Fruit fly (Drosophila melanogaster) whole organism, embryonic: ENCODE data around the gene CG8837.

Source experiments
- Atf3 ChIP-seq: fragments of 200-800 bp; sonication (Bioruptor generic); optimal IDR thresholded peaks from 3 replicates; lab custom pipeline; 2016; ENCODE audit warnings: missing biosample characterization, missing genetic modification characterization
- Bdp1 ChIP-seq: fragments of 200-800 bp; sonication (Bioruptor generic); optimal IDR thresholded peaks from 3 replicates; lab custom pipeline; 2016; ENCODE audit warnings: missing biosample characterization, missing genetic modification characterization
- Bgb ChIP-seq: fragments of 200-800 bp; sonication (Bioruptor generic); IDR thresholded peaks from 2 replicates; pipeline ENCODE4 v1.3.6; 2022; ENCODE audit warnings: missing biosample characterization, missing genetic modification characterization; ENCODE audit not compliant: partially characterized antibody
- CG10321 ChIP-seq: fragments of 200-800 bp; sonication (Bioruptor generic); IDR thresholded peaks from 2 replicates; pipeline ENCODE4 v1.3.6; 2022; ENCODE audit warnings: missing biosample characterization, missing genetic modification characterization
- CG10654 ChIP-seq: fragments of 200-800 bp; sonication (Bioruptor generic); optimal IDR thresholded peaks from 2 replicates; lab custom pipeline; 2016; ENCODE audit warnings: missing biosample characterization, missing genetic modification characterization
- CG11696 ChIP-seq: fragments of 200-800 bp; sonication (Bioruptor generic); IDR thresholded peaks from 2 replicates; pipeline ENCODE4 v1.3.6; 2022; ENCODE audit warnings: missing biosample characterization, missing genetic modification characterization
- CG12219 ChIP-seq: fragments of 200-800 bp; sonication (Bioruptor generic); optimal IDR thresholded peaks from 3 replicates; lab custom pipeline; 2018; ENCODE audit warnings: missing biosample characterization, mild to moderate bottlenecking, missing genetic modification characterization
- CG13775 ChIP-seq: fragments of 200-800 bp; sonication (Bioruptor generic); optimal IDR thresholded peaks from 3 replicates; lab custom pipeline; 2017; ENCODE audit warnings: missing biosample characterization, mild to moderate bottlenecking, missing genetic modification characterization
- CG14710 ChIP-seq: fragments of 200-800 bp; sonication (Bioruptor generic); optimal IDR thresholded peaks from 3 replicates; lab custom pipeline; 2019; ENCODE audit warnings: missing biosample characterization, mild to moderate bottlenecking, missing genetic modification characterization, moderate library complexity
- CG1529 ChIP-seq: fragments of 200-800 bp; sonication (Bioruptor generic); optimal IDR thresholded peaks from 3 replicates; lab custom pipeline; 2018; ENCODE audit warnings: missing biosample characterization, missing genetic modification characterization
- CG17359 ChIP-seq: fragments of 200-800 bp; sonication (Bioruptor generic); optimal IDR thresholded peaks from 3 replicates; lab custom pipeline; 2018; ENCODE audit warnings: missing biosample characterization, mild to moderate bottlenecking, missing genetic modification characterization, moderate library complexity
- CG1792 ChIP-seq: fragments of 200-800 bp; sonication (Bioruptor generic); optimal IDR thresholded peaks from 2 replicates; lab custom pipeline; 2016; ENCODE audit warnings: missing biosample characterization, missing genetic modification characterization
- CG31388 ChIP-seq: fragments of 200-800 bp; sonication (Bioruptor generic); optimal IDR thresholded peaks from 2 replicates; lab custom pipeline; 2016; ENCODE audit warnings: missing biosample characterization, missing genetic modification characterization
- CG34422 ChIP-seq: fragments of 200-800 bp; sonication (Bioruptor generic); IDR thresholded peaks from 3 replicates; pipeline ENCODE4 v1.3.6; 2022; ENCODE audit warnings: missing biosample characterization, missing genetic modification characterization
- CG3847 ChIP-seq: fragments of 200-800 bp; sonication (Bioruptor generic); IDR thresholded peaks from 2 replicates; pipeline ENCODE4 v1.3.6; 2022; ENCODE audit warnings: missing biosample characterization, missing genetic modification characterization
- CG3995 ChIP-seq: fragments of 200-800 bp; sonication (Bioruptor generic); optimal IDR thresholded peaks from 3 replicates; lab custom pipeline; 2016; ENCODE audit warnings: missing biosample characterization, missing genetic modification characterization
- CG4617 ChIP-seq: fragments of 200-800 bp; sonication (Bioruptor generic); optimal IDR thresholded peaks from 3 replicates; lab custom pipeline; 2016; ENCODE audit warnings: missing biosample characterization, missing genetic modification characterization, borderline replicate concordance
- CG6654 ChIP-seq: fragments of 200-800 bp; sonication (Bioruptor generic); optimal IDR thresholded peaks from 2 replicates; lab custom pipeline; 2017; ENCODE audit warnings: missing biosample characterization, mild to moderate bottlenecking, missing genetic modification characterization
- Dad ChIP-seq: fragments of 200-800 bp; sonication (Bioruptor generic); optimal IDR thresholded peaks from 3 replicates; lab custom pipeline; 2016; ENCODE audit warnings: missing biosample characterization, missing genetic modification characterization
- Dbx ChIP-seq: fragments of 200-800 bp; sonication (Bioruptor generic); IDR thresholded peaks from 3 replicates; pipeline ENCODE4 v1.3.6; 2022; ENCODE audit warnings: missing biosample characterization, missing genetic modification characterization
- Dip3 ChIP-seq: fragments of 200-800 bp; sonication (Bioruptor generic); optimal IDR thresholded peaks from 3 replicates; lab custom pipeline; 2016; ENCODE audit warnings: missing biosample characterization, missing genetic modification characterization
- ERR ChIP-seq: fragments of 200-800 bp; sonication (Bioruptor generic); optimal IDR thresholded peaks from 2 replicates; lab custom pipeline; 2016; ENCODE audit warnings: missing biosample characterization, missing genetic modification characterization
- Fer3 ChIP-seq: fragments of 200-800 bp; sonication (Bioruptor generic); optimal IDR thresholded peaks from 2 replicates; lab custom pipeline; 2018; ENCODE audit warnings: missing biosample characterization, mild to moderate bottlenecking, missing genetic modification characterization, moderate library complexity
- Hr51 ChIP-seq, 2 experiments: fragments of 200-800 bp; sonication (Bioruptor generic); optimal IDR thresholded peaks; 2 replicates in 1 of 2; 3 replicates in 1 of 2; lab custom pipeline; 2016 to 2018; ENCODE audit warnings: missing biosample characterization in 2 of 2, missing genetic modification characterization in 2 of 2, mild to moderate bottlenecking in 1 of 2, moderate library complexity in 1 of 2
- Jarid2 ChIP-seq: fragments of 200-800 bp; sonication (Bioruptor generic); optimal IDR thresholded peaks from 3 replicates; lab custom pipeline; 2017; ENCODE audit warnings: mild to moderate bottlenecking, missing biosample characterization, missing genetic modification reagents, missing genetic modification characterization
- Nf-YC ChIP-seq: fragments of 200-800 bp; optimal IDR thresholded peaks from 3 replicates; lab custom pipeline; 2019; ENCODE audit warnings: missing biosample characterization, mild to moderate bottlenecking, missing genetic modification characterization, moderate library complexity
- Oaz ChIP-seq: fragments of 200-800 bp; sonication (Bioruptor generic); IDR thresholded peaks from 2 replicates; pipeline ENCODE4 v1.3.6; 2022; ENCODE audit warnings: missing biosample characterization, missing genetic modification characterization
- Opbp ChIP-seq: fragments of 200-800 bp; sonication (Bioruptor generic); IDR thresholded peaks from 3 replicates; pipeline ENCODE4 v1.3.6; 2022; ENCODE audit warnings: missing biosample characterization, missing genetic modification characterization; ENCODE audit not compliant: partially characterized antibody
- Sox100B ChIP-seq: fragments of 200-800 bp; sonication (Bioruptor generic); optimal IDR thresholded peaks from 3 replicates; lab custom pipeline; 2018; ENCODE audit warnings: missing biosample characterization, mild to moderate bottlenecking, missing genetic modification characterization
- Sox102F ChIP-seq: fragments of 200-800 bp; sonication (Bioruptor generic); optimal IDR thresholded peaks from 2 replicates; lab custom pipeline; 2018; ENCODE audit warnings: missing biosample characterization, mild to moderate bottlenecking, missing genetic modification characterization, moderate library complexity
- Sry-δ ChIP-seq: fragments of 200-800 bp; sonication (Bioruptor generic); optimal IDR thresholded peaks from 2 replicates; lab custom pipeline; 2016; ENCODE audit warnings: missing biosample characterization, missing genetic modification characterization
- Ssrp ChIP-seq: fragments of 200-800 bp; sonication (Bioruptor generic); optimal IDR thresholded peaks from 2 replicates; lab custom pipeline; 2018; ENCODE audit warnings: missing biosample characterization, mild to moderate bottlenecking, missing genetic modification characterization, moderate library complexity
- cas ChIP-seq: fragments of 200-800 bp; sonication (Bioruptor generic); IDR thresholded peaks from 2 replicates; pipeline ENCODE4 v1.3.6; 2022; ENCODE audit warnings: missing biosample characterization, missing genetic modification characterization
- caup ChIP-seq: fragments of 200-800 bp; sonication (Bioruptor generic); optimal IDR thresholded peaks from 3 replicates; lab custom pipeline; 2017; ENCODE audit warnings: missing biosample characterization, mild to moderate bottlenecking, missing genetic modification characterization, moderate library complexity; ENCODE audit not compliant: severe bottlenecking
- chinmo ChIP-seq: fragments of 200-800 bp; sonication (Bioruptor generic); IDR thresholded peaks from 4 replicates; pipeline ENCODE4 v1.3.6; 2022; ENCODE audit warnings: missing biosample characterization, missing genetic modification characterization; ENCODE audit not compliant: partially characterized antibody
- danr ChIP-seq: fragments of 200-800 bp; sonication (Bioruptor generic); IDR thresholded peaks from 2 replicates; pipeline ENCODE4 v1.3.6; 2022; ENCODE audit warnings: missing biosample characterization, missing genetic modification characterization
- dpn ChIP-seq, 2 experiments: fragments of 200-800 bp; sonication (Bioruptor generic); optimal IDR thresholded peaks; 3 replicates each; lab custom pipeline; 2016; ENCODE audit warnings: missing biosample characterization in 2 of 2, missing genetic modification characterization in 2 of 2
- fd102C ChIP-seq: fragments of 200-800 bp; sonication (Bioruptor generic); optimal IDR thresholded peaks from 2 replicates; lab custom pipeline; 2018; ENCODE audit warnings: missing biosample characterization, mild to moderate bottlenecking, missing genetic modification characterization, moderate library complexity
- gsb ChIP-seq: fragments of 200-800 bp; sonication (Bioruptor generic); IDR thresholded peaks from 2 replicates; pipeline ENCODE4 v1.3.6; 2022; ENCODE audit warnings: missing biosample characterization, missing genetic modification characterization
- hb ChIP-seq: fragments of 200-800 bp; sonication (Bioruptor generic); IDR thresholded peaks from 3 replicates; pipeline ENCODE4 v1.3.6; 2022; ENCODE audit warnings: missing biosample characterization, missing genetic modification characterization; ENCODE audit not compliant: partially characterized antibody
- jumu ChIP-seq: fragments of 200-800 bp; sonication (Bioruptor generic); optimal IDR thresholded peaks from 3 replicates; lab custom pipeline; 2016; ENCODE audit warnings: missing biosample characterization, missing genetic modification characterization
- ken ChIP-seq: fragments of 200-800 bp; sonication (Bioruptor generic); IDR thresholded peaks from 3 replicates; pipeline ENCODE4 v1.3.6; 2022; ENCODE audit warnings: missing biosample characterization, missing genetic modification characterization
- lov ChIP-seq, 2 experiments: fragments of 200-800 bp in 1 of 2; fragments of >200 bp in 1 of 2; sonication (Bioruptor generic) in 1 of 2; IDR thresholded peaks in 1 of 2; optimal IDR thresholded peaks in 1 of 2; 2 replicates in 1 of 2; 3 replicates in 1 of 2; pipeline versions ENCODE4 v1.3.6 to Lab custom; 2017 to 2022; ENCODE audit warnings: missing biosample characterization in 1 of 2, missing genetic modification characterization in 1 of 2
- luna ChIP-seq: fragments of 200-800 bp; sonication (Bioruptor generic); optimal IDR thresholded peaks from 2 replicates; lab custom pipeline; 2016; ENCODE audit warnings: missing biosample characterization, missing genetic modification characterization
- sr ChIP-seq: fragments of 200-800 bp; sonication (Bioruptor generic); IDR thresholded peaks from 3 replicates; pipeline ENCODE4 v1.3.6; 2022; ENCODE audit warnings: missing biosample characterization, missing genetic modification characterization
- stwl ChIP-seq: fragments of 200-800 bp; sonication (Bioruptor generic); optimal IDR thresholded peaks from 3 replicates; lab custom pipeline; 2018; ENCODE audit warnings: missing biosample characterization, mild to moderate bottlenecking, missing genetic modification characterization, moderate library complexity
- tgo ChIP-seq: fragments of 200-800 bp; sonication (Bioruptor generic); IDR thresholded peaks from 3 replicates; pipeline ENCODE4 v1.3.6; 2022; ENCODE audit warnings: missing biosample characterization, missing genetic modification characterization
- tio ChIP-seq: fragments of 200-800 bp; sonication (Bioruptor generic); optimal IDR thresholded peaks from 2 replicates; lab custom pipeline; 2017; ENCODE audit warnings: missing biosample characterization, missing genetic modification characterization, inconsistent platforms
- wek ChIP-seq: fragments of 200-800 bp; sonication (Bioruptor generic); optimal IDR thresholded peaks from 3 replicates; lab custom pipeline; 2018; ENCODE audit warnings: missing biosample characterization, mild to moderate bottlenecking, missing genetic modification characterization, moderate library complexity

CG8837 gene

DNA sequence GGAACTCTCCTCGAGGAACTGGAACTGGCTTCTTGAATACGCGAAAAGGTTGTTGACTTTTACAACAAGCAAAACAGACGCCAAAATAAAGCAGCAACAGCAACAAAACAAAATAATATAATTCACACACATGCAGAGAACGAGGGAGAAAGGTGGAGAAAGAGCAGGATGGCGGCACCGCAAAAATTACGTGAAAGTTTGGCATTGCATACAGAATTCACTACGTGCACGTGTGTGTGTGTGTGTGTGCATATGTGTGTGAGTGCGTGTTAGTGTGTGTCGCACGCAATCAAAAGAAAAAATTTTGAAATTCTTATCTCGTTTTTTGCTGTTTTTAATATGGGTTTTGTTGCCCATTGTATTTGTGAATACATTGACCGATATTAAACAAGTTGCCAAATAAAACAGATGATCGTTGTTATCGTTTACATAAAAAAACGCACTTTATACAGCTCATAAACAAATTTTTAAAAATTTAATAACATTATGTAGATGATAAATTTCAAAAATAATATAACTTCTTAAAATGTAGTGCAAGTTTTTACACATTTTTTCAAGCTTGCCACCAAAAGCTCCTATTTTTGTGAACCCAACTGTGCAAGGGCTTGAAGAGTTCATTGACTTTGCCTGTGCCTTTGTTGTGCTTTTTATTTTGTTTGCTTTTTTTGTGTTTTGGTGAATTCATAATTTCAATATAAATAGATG is 21.3 kb downstream of the CG8837 start (continued):
- TF ChIP-seq caup (GFP tag; lab: Kevin White, UChicago) (no peak), CG10321 (no peak), CG1792 (GFP tag; lab: Kevin White, UChicago) (no peak), CG3847 (no peak), tgo (GFP tag; lab: Robert Waterston, UW) (peak; percentile 20; the same call in 1 of the 3 replicates), Opbp (GFP tag; lab: Robert Waterston, UW) (no peak), chinmo (GFP tag; lab: Robert Waterston, UW) (no peak), ken (GFP tag; lab: Robert Waterston, UW) (no peak), CG14710 (tag; lab: Kevin White, UChicago) (peak; percentile 8), CG34422 (GFP tag; lab: Robert Waterston, UW) (no peak), cas (GFP tag; lab: Robert Waterston, UW) (no peak), tio (GFP tag; lab: Kevin White, UChicago) (peak; percentile 23), Dad (no peak), Sry-δ (GFP tag; lab: Kevin White, UChicago) (no peak), sr (no peak), Fer3 (no peak), CG13775 (no peak), CG3995 (GFP tag; lab: Kevin White, UChicago) (no peak), Dip3 (GFP tag; lab: Kevin White, UChicago) (no peak), luna (GFP tag; lab: Kevin White, UChicago) (no peak), lov (optimal IDR thresholded peaks at IDR 0.05; lab: Kevin White, UChicago) (no peak), lov (GFP tag; IDR thresholded peaks at IDR 0.05; lab: Robert Waterston, UW) (no peak), Sox102F (GFP tag; lab: Kevin White, UChicago) (peak; percentile 72), CG17359 (tag; lab: Kevin White, UChicago) (peak; percentile 25), CG1529 (no peak), fd102C (GFP tag; lab: Kevin White, UChicago) (no peak), CG4617 (GFP tag; lab: Kevin White, UChicago) (no peak), ERR (no peak), jumu (no peak), CG6654 (GFP tag; lab: Kevin White, UChicago) (no peak), Oaz (GFP tag; lab: Robert Waterston, UW) (no peak), CG10654 (GFP tag; lab: Kevin White, UChicago) (no peak), hb (no peak), stwl (tag; lab: Kevin White, UChicago) (no peak), gsb (GFP tag; lab: Robert Waterston, UW) (no peak), danr (GFP tag; lab: Robert Waterston, UW) (no peak), Atf3 (GFP tag; lab: Kevin White, UChicago) (no peak), wek (GFP tag; lab: Kevin White, UChicago) (no peak), Bdp1 (GFP tag; lab: Kevin White, UChicago) (no peak), Nf-YC (tag; lab: Kevin White, UChicago) (no peak), Ssrp (tag; lab: Kevin White, UChicago) (no peak), Sox100B (GFP tag; lab: Kevin White, UChicago) (peak; percentile 2), CG12219 (GFP tag; lab: Kevin White, UChicago) (no peak), Jarid2 (GFP tag; lab: Kevin White, UChicago) (no peak), CG11696 (peak; percentile 59), Dbx (no peak), CG31388 (GFP tag; lab: Kevin White, UChicago) (no peak), Hr51 (GFP tag; optimal IDR thresholded peaks at IDR 0.05; lab: Kevin White, UChicago) (peak in 1 of 2 experiments; percentile 26), dpn (GFP tag; optimal IDR thresholded peaks at IDR 0.05; lab: Kevin White, UChicago) (peak in 1 of 2 experiments; percentile 29), Bgb (no peak)
